Worm (Caenorhabditis elegans): ENCODE results near the gene dsb-3.

ce11 chrIV:7722806-7723205 is 36.6 kb downstream of the dsb-3 start, which contains the start of gene C50F7.6:
- TF ChIP-seq dao-5 (tag; optimal IDR thresholded peaks at IDR 0.05) (no peak), him-1 (tag; optimal IDR thresholded peaks at IDR 0.05) (no peak), W03F9.2 (tag; optimal IDR thresholded peaks at IDR 0.05) (no peak)

Data from whole organism, L4/young adult.